Worm (Caenorhabditis elegans): Measurements from ENCODE around the gene ced-10.

ced-10 gene

DNA sequence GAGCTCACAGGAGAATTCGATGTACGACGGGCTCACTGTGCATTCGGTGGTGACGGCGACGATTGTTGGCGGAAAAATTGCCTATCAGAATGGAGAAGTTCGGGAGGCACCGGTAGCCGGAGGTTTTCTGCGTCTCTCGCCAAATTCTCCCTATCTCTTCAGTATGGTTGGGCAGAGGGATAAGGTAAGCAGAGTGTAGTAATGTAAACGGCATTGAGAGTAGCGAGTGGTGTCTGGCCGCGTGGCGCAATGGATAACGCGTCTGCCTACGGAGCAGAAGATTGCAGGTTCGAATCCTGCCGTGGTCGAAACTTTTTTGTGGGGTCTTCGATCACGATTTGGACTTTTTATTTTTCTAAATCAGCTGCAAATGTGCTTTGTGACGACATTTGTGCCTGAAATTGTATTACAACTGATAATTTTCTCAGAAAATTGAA lies 15.3 kb upstream of the ced-10 start (continued):
- TF ChIP-seq ekl-4 (GFP tag; IDR thresholded peaks at IDR 0.05) (peak; percentile 24; the same call in 1 of the 2 replicates), nfya-1 (tag; optimal IDR thresholded peaks at IDR 0.05; ENCODE audit: borderline replicate concordance, insufficient read depth) (no peak), die-1 (tag; optimal IDR thresholded peaks at IDR 0.05) (peak; percentile 77), lin-26 (GFP tag; IDR thresholded peaks at IDR 0.05) (peak; percentile 94), nfya-2 (GFP tag; IDR thresholded peaks at IDR 0.05) (no peak), him-1 (tag; optimal IDR thresholded peaks at IDR 0.05) (no peak), akir-1 (GFP tag; optimal IDR thresholded peaks at IDR 0.05) (no peak), athp-1 (tag; optimal IDR thresholded peaks at IDR 0.05) (peak; percentile 45), Y53F4B.3 (GFP tag; IDR thresholded peaks at IDR 0.05) (no peak), Y95B8A.8 (GFP tag; IDR thresholded peaks at IDR 0.05) (peak; percentile 77; the same call in 1 of the 2 replicates), nhr-179 (tag; optimal IDR thresholded peaks at IDR 0.05) (no peak), fkh-3 (tag; optimal IDR thresholded peaks at IDR 0.05) (peak; percentile 8), unc-62 (GFP tag; optimal IDR thresholded peaks at IDR 0.05) (no peak), egl-18 (GFP tag; IDR thresholded peaks at IDR 0.05) (no peak), nhr-27 (tag; optimal IDR thresholded peaks at IDR 0.05) (no peak), aptf-3 (GFP tag; IDR thresholded peaks at IDR 0.05) (no peak), ztf-25 (GFP tag; IDR thresholded peaks at IDR 0.05) (peak; percentile 68; the same call in 1 of the 2 replicates), C06A6.2 (GFP tag; conservative IDR thresholded peaks at IDR 0.05) (no peak), chd-7 (tag; optimal IDR thresholded peaks at IDR 0.05) (peak; percentile 60), T07F8.4 (tag; optimal IDR thresholded peaks at IDR 0.05) (peak; percentile 33), lin-35 (GFP tag; optimal IDR thresholded peaks at IDR 0.05) (peak in 1 of 3 experiments; percentile 43), zim-3 (tag; optimal IDR thresholded peaks at IDR 0.05) (peak; percentile 57), attf-3 (GFP tag; conservative IDR thresholded peaks at IDR 0.05) (peak; percentile 41; the same call in 1 of the 2 replicates), snpc-1.3 (tag; optimal IDR thresholded peaks at IDR 0.05; ENCODE audit: insufficient read depth) (peak; percentile 19), ztf-28 (GFP tag; IDR thresholded peaks at IDR 0.05) (peak; percentile 75; the same call in 1 of the 2 replicates), F49E8.2 (tag; optimal IDR thresholded peaks at IDR 0.05; ENCODE audit: insufficient read depth) (peak; percentile 59), ccch-3 (GFP tag; optimal IDR thresholded peaks at IDR 0.05) (no peak), F23B12.7 (tag; optimal IDR thresholded peaks at IDR 0.05; ENCODE audit: insufficient read depth) (peak; percentile 43), Y53G8AR.9 (GFP tag; conservative IDR thresholded peaks at IDR 0.05) (no peak), snpc-4 (GFP tag; optimal IDR thresholded peaks at IDR 0.05) (peak; percentile 23), snpc-4 (tag; optimal IDR thresholded peaks at IDR 0.05) (peak in 3 of 4 experiments; percentile 5 to 82 (median 72)), let-607 (tag; optimal IDR thresholded peaks at IDR 0.05) (no peak), ceh-58 (GFP tag; IDR thresholded peaks at IDR 0.05) (no peak), D2030.7 (GFP tag; IDR thresholded peaks at IDR 0.05) (peak; percentile 51), bed-1 (GFP tag; IDR thresholded peaks at IDR 0.05) (no peak), B0019.2 (GFP tag; conservative IDR thresholded peaks at IDR 0.05) (0 out of 2 replicates have a peak, but pooled peaks have one; percentile 27), mes-4 (tag; optimal IDR thresholded peaks at IDR 0.05) (no peak), sdz-38 (tag; optimal IDR thresholded peaks at IDR 0.05) (no peak), hrde-1 (tag; optimal IDR thresholded peaks at IDR 0.05; ENCODE audit: borderline replicate concordance) (peak; percentile 48)

Measured in whole organism, young adult.